Worm (Caenorhabditis elegans) whole organism, L4 larva: ENCODE data around the gene sdz-10.

Experiments
- D1046.2 ChIP-seq: fragments of 200-800 bp; sonication (Bioruptor generic); IDR thresholded peaks from 2 replicates; pipeline ENCODE4 v1.3.6; 2022; ENCODE audit warnings: missing genetic modification characterization, missing compliant biosample characterization
- F26F4.8 ChIP-seq: fragments of 200-800 bp; sonication (Bioruptor generic); conservative IDR thresholded peaks from 2 replicates; pipeline ENCODE4 v1.3.6; 2022; ENCODE audit warnings: missing genetic modification characterization, missing compliant biosample characterization
- F44E2.7 ChIP-seq: fragments of 200-800 bp; sonication (Bioruptor generic); IDR thresholded peaks from 2 replicates; pipeline ENCODE4 v2.1.2; 2022; ENCODE audit warnings: missing genetic modification characterization, missing compliant biosample characterization
- T20F7.1 ChIP-seq: fragments of 200-800 bp; sonication (Bioruptor generic); optimal IDR thresholded peaks from 2 replicates; lab custom pipeline; 2018; ENCODE audit warnings: mild to moderate bottlenecking, missing genetic modification characterization, missing compliant biosample characterization
- Y75B8A.6 ChIP-seq: fragments of 200-800 bp; sonication (Bioruptor generic); IDR thresholded peaks from 2 replicates; pipeline ENCODE4 v1.3.6; 2022; ENCODE audit warnings: missing genetic modification reagents, missing genetic modification characterization, missing compliant biosample characterization
- ZK546.5 ChIP-seq, 2 experiments: sonication (generic microtip); optimal IDR thresholded peaks; 2 replicates each; lab custom pipeline; 2017; ENCODE audit warnings: missing biosample characterization in 2 of 2, missing genetic modification characterization in 2 of 2
- aha-1 ChIP-seq: fragments of 150-350 bp; peaks from one replicate; lab custom pipeline; 2014; ENCODE audit warnings: missing biosample characterization, missing genetic modification characterization
- aly-2 ChIP-seq: sonication (generic microtip); optimal IDR thresholded peaks from 2 replicates; lab custom pipeline; 2018; ENCODE audit warnings: missing biosample characterization, missing genetic modification characterization
- attf-4 ChIP-seq: sonication (generic microtip); optimal IDR thresholded peaks from 3 replicates; lab custom pipeline; 2017; ENCODE audit warnings: missing biosample characterization, missing genetic modification characterization
- ceh-28 ChIP-seq: fragments of 150-350 bp; optimal IDR thresholded peaks from 2 replicates; lab custom pipeline; 2014; ENCODE audit warnings: missing biosample characterization, missing genetic modification reagents, missing genetic modification characterization
- dmd-8 ChIP-seq: fragments of 200-800 bp; sonication (Bioruptor generic); IDR thresholded peaks from 2 replicates; pipeline ENCODE4 v1.3.6; 2022; ENCODE audit warnings: missing genetic modification characterization, missing compliant biosample characterization
- egl-43 ChIP-seq: fragments of 200-800 bp; sonication (Bioruptor generic); IDR thresholded peaks from 2 replicates; pipeline ENCODE4 v1.3.6; 2022; ENCODE audit warnings: missing genetic modification reagents, missing genetic modification characterization, missing compliant biosample characterization
- jun-1 ChIP-seq: fragments of 150-350 bp; optimal IDR thresholded peaks from 2 replicates; lab custom pipeline; 2014; ENCODE audit warnings: missing biosample characterization, missing genetic modification reagents, missing genetic modification characterization
- lim-7 ChIP-seq: fragments of 200-800 bp; sonication (Bioruptor generic); IDR thresholded peaks from 2 replicates; pipeline ENCODE4 v1.3.6; 2022; ENCODE audit warnings: missing genetic modification characterization, missing compliant biosample characterization
- lin-29 ChIP-seq: fragments of 200-800 bp; sonication (Bioruptor generic); IDR thresholded peaks from 2 replicates; pipeline ENCODE4 v1.3.6; 2022; ENCODE audit warnings: missing genetic modification reagents, missing genetic modification characterization, missing compliant biosample characterization
- lin-39 ChIP-seq: fragments of 150-350 bp; optimal IDR thresholded peaks from 2 replicates; lab custom pipeline; 2014; ENCODE audit warnings: missing biosample characterization, missing genetic modification reagents, missing genetic modification characterization
- lsy-2 ChIP-seq, 2 experiments: fragments of 150-350 bp in 1 of 2; sonication (generic microtip) in 1 of 2; optimal IDR thresholded peaks; 2 replicates each; lab custom pipeline; 2014 to 2017; ENCODE audit warnings: missing biosample characterization in 2 of 2, missing genetic modification characterization in 2 of 2
- madf-5 ChIP-seq, 2 experiments: fragments of 200-800 bp; sonication (Bioruptor generic); IDR thresholded peaks; 2 replicates each; pipeline ENCODE4 v1.3.6; 2022; ENCODE audit warnings: missing compliant biosample characterization in 2 of 2, missing genetic modification characterization in 2 of 2
- madf-9 ChIP-seq: fragments of 200-800 bp; sonication (Bioruptor generic); conservative IDR thresholded peaks from 2 replicates; pipeline ENCODE4 v1.3.6; 2022; ENCODE audit warnings: missing genetic modification reagents, missing genetic modification characterization, missing compliant biosample characterization
- mdl-1 ChIP-seq, 2 experiments: fragments of 150-350 bp in 1 of 2; sonication (generic microtip) in 1 of 2; optimal IDR thresholded peaks; 2 replicates each; lab custom pipeline; 2014 to 2017; ENCODE audit warnings: missing biosample characterization in 2 of 2, missing genetic modification characterization in 2 of 2
- mdt-29 ChIP-seq: fragments of 200-800 bp; sonication (Bioruptor generic); IDR thresholded peaks from 2 replicates; pipeline ENCODE4 v1.3.6; 2022; ENCODE audit warnings: missing genetic modification reagents, missing genetic modification characterization, missing compliant biosample characterization
- mep-1 ChIP-seq: fragments of 150-350 bp; sonication (generic microtip); optimal IDR thresholded peaks from 3 replicates; lab custom pipeline; 2014; ENCODE audit warnings: missing biosample characterization, missing genetic modification characterization
- mxl-3 ChIP-seq: fragments of 200-800 bp; sonication (Bioruptor generic); optimal IDR thresholded peaks from 2 replicates; lab custom pipeline; 2018; ENCODE audit warnings: mild to moderate bottlenecking, missing genetic modification characterization, missing compliant biosample characterization
- nhr-10 ChIP-seq: fragments of 150-350 bp; optimal IDR thresholded peaks from 2 replicates; lab custom pipeline; 2014; ENCODE audit warnings: missing biosample characterization, missing genetic modification characterization
- nhr-25 ChIP-seq: sonication (generic microtip); optimal IDR thresholded peaks from 2 replicates; lab custom pipeline; 2017; ENCODE audit warnings: missing genetic modification characterization, mild to moderate bottlenecking, missing compliant biosample characterization, antibody characterized with exemption, moderate library complexity, borderline replicate concordance; ENCODE audit not compliant: insufficient read depth
- nhr-28 ChIP-seq: fragments of 150-350 bp; optimal IDR thresholded peaks from 2 replicates; lab custom pipeline; 2014; ENCODE audit warnings: missing biosample characterization, missing genetic modification characterization
- nhr-41 ChIP-seq: fragments of 200-800 bp; sonication (Bioruptor generic); IDR thresholded peaks from 2 replicates; pipeline ENCODE4 v1.3.6; 2022; ENCODE audit warnings: missing genetic modification reagents, missing genetic modification characterization, missing compliant biosample characterization
- nhr-48 ChIP-seq: sonication (generic microtip); optimal IDR thresholded peaks from 2 replicates; lab custom pipeline; 2016; ENCODE audit warnings: mild to moderate bottlenecking, missing genetic modification characterization, missing compliant biosample characterization
- php-3 ChIP-seq: fragments of 200-800 bp; sonication (Bioruptor generic); IDR thresholded peaks from 2 replicates; pipeline ENCODE4 v1.3.6; 2022; ENCODE audit warnings: missing genetic modification reagents, missing genetic modification characterization, missing compliant biosample characterization
- rbr-2 ChIP-seq: sonication (generic microtip); optimal IDR thresholded peaks from 2 replicates; lab custom pipeline; 2016; ENCODE audit warnings: missing genotype, missing genetic modification characterization, missing compliant biosample characterization
- saeg-2 ChIP-seq: fragments of 200-800 bp; sonication (Bioruptor generic); IDR thresholded peaks from 2 replicates; pipeline ENCODE4 v1.3.6; 2022; ENCODE audit warnings: missing genetic modification reagents, missing genetic modification characterization, missing compliant biosample characterization
- set-16 ChIP-seq: fragments of 200-800 bp; sonication (Bioruptor generic); IDR thresholded peaks from 2 replicates; pipeline ENCODE4 v1.3.6; 2022; ENCODE audit warnings: missing genetic modification reagents, missing genetic modification characterization, missing compliant biosample characterization
- tag-97 ChIP-seq: fragments of 200-800 bp; sonication (Bioruptor generic); IDR thresholded peaks from 2 replicates; pipeline ENCODE4 v1.3.6; 2022; ENCODE audit warnings: missing genetic modification characterization, missing compliant biosample characterization
- unc-62 ChIP-seq, 3 experiments: fragments of 150-350 bp in 1 of 3; sonication (generic microtip); optimal IDR thresholded peaks in 2 of 3; peaks in 1 of 3; 1 replicate in 1 of 3; 2 replicates in 2 of 3; lab custom pipeline; 2014 to 2017; ENCODE audit warnings: missing biosample characterization in 3 of 3, missing genetic modification characterization in 3 of 3, missing genetic modification reagents in 3 of 3, missing genotype in 1 of 3
- vab-7 ChIP-seq: fragments of 200-800 bp; sonication (Bioruptor generic); IDR thresholded peaks from 2 replicates; pipeline ENCODE4 v1.3.6; 2022; ENCODE audit warnings: missing genetic modification reagents, missing genetic modification characterization, missing compliant biosample characterization
- zag-1 ChIP-seq: fragments of 150-350 bp; optimal IDR thresholded peaks from 2 replicates; lab custom pipeline; 2014; ENCODE audit warnings: missing biosample characterization, missing genetic modification characterization
- zfp-2 ChIP-seq: sonication (generic microtip); optimal IDR thresholded peaks from 2 replicates; lab custom pipeline; 2016; ENCODE audit warnings: mild to moderate bottlenecking, missing genetic modification characterization, missing compliant biosample characterization
- zip-11 ChIP-seq: fragments of 200-800 bp; sonication (Bioruptor generic); IDR thresholded peaks from 2 replicates; pipeline ENCODE4 v1.3.6; 2022; ENCODE audit warnings: missing genetic modification characterization, missing compliant biosample characterization
- ztf-7 ChIP-seq: fragments of 150-350 bp; optimal IDR thresholded peaks from 2 replicates; lab custom pipeline; 2014; ENCODE audit warnings: missing biosample characterization, missing genetic modification characterization

The sdz-10 gene

DNA sequence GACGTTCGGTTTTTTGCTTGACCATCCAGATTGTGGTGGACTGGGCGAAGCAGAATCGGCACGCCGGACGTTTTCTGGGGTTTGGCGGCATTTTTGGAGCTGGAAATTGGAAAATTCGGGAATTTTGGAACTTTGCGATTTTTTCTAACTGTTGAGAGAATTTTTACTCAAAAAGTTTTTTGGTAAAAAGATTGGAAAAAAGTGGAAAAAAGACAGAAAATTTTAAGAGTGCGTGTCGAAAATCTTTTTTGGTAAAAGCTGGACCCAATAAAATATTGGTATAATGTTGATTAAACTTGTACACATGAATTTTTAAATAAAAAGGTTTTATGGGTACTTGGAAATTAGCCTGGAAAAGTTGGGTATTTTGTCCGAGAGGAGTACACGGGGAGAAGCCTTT lies 29.8 kb downstream of the sdz-10 start, which contains the start of gene T05A8.7:
TSS of gene T05A8.7 (minus strand) at position 101 of the 400 bp plus-strand sequence.
- peak in 1 of 2 experiments; percentile 51 for TF ChIP-seq unc-62 (GFP tag; optimal IDR thresholded peaks at IDR 0.05 in 1 of 2; lab: Kevin White, UChicago)
- TF ChIP-seq unc-62 (tag; optimal IDR thresholded peaks at IDR 0.05; lab: Kevin White, UChicago), result no peak
- no peak for TF ChIP-seq nhr-48
- TF ChIP-seq mdt-29 (GFP tag; lab: Robert Waterston, UW), result no peak
- TF ChIP-seq nhr-28 (tag; lab: Kevin White, UChicago), result no peak
- TF ChIP-seq, all 104 proteins: peak for 1

ce11 chrII:2741405-2741804 lies 30.7 kb downstream of the sdz-10 start:
- no peak for TF ChIP-seq mxl-3 (GFP tag; lab: Kevin White, UChicago)
- TF ChIP-seq aha-1 (tag; lab: Kevin White, UChicago), result peak; percentile 16
- 0 out of 2 replicates have a peak, but pooled peaks have one; percentile 24 for TF ChIP-seq saeg-2
- peak; percentile 96 for TF ChIP-seq set-16 (GFP tag; lab: Robert Waterston, UW)
- no peak for TF ChIP-seq ceh-28
- TF ChIP-seq egl-43, result no peak
- TF ChIP-seq madf-5 (GFP tag; IDR thresholded peaks at IDR 0.05; lab: Robert Waterston, UW), result no peak
- TF ChIP-seq, all 104 proteins: peak for 3

ce11 chrII:2739619-2740018 lies 32.4 kb downstream of the sdz-10 start, which contains the start of gene T05A8.6:
Gene T05A8.6, minus strand, starts transcription at chrII:2739719.
- TF ChIP-seq F44E2.7 (GFP tag; lab: Robert Waterston, UW), result no peak
- no peak for TF ChIP-seq ZK546.5 (tag; optimal IDR thresholded peaks at IDR 0.05; lab: Kevin White, UChicago)
- TF ChIP-seq mep-1 (tag; lab: Kevin White, UChicago), result no peak
- TF ChIP-seq mdl-1 (tag; optimal IDR thresholded peaks at IDR 0.05; lab: Kevin White, UChicago), result no peak
- no peak for TF ChIP-seq jun-1 (tag; lab: Kevin White, UChicago)
- no peak for TF ChIP-seq mxl-3 (GFP tag; lab: Kevin White, UChicago)
- TF ChIP-seq, all 104 proteins: peak for 0

ce11 chrII:2736938-2737337 lies 35.1 kb downstream of the sdz-10 start:
- TF ChIP-seq php-3 (GFP tag; lab: Robert Waterston, UW) (0 out of 2 replicates have a peak, but pooled peaks have one; percentile 12), lim-7 (GFP tag; lab: Robert Waterston, UW) (peak; percentile 34; the same call in 1 of the 2 replicates), set-16 (GFP tag; lab: Robert Waterston, UW) (peak; percentile 82), ceh-28 (no peak), lin-29 (GFP tag; lab: Robert Waterston, UW) (0 out of 2 replicates have a peak, but pooled peaks have one; percentile 19)

DNA sequence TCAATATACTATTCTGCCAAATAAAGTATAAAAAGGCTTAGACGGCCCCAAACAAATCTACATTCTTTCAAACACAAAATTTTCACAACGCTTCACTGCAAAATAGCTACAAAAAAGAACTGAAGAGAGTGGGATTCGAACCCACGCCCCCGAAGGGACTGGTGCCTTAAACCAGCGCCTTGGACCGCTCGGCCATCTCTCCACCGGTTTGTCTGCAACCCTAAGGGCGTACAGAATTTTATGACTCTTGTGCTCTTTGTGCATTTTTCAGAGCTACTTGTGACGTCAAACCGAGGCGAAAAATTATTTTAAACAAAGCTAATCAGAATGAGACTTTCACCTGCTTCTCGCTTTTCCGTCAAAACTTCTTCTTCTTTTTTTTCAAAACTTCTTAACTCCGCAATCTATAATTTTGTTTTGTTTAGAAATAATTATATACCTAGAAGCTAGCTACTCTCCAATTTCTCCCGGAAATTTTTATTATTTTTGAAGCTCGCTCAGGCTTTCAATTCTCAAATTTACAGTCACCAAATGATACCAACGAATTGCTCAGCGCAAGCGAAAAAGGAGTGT lies 35.8 kb downstream of the sdz-10 start, which contains the start of gene T05A8.8:
TSS of gene T05A8.8 (plus strand) at position 523 of the 573 bp plus-strand sequence.
- TF ChIP-seq Y75B8A.6 (GFP tag; lab: Robert Waterston, UW) (0 out of 2 replicates have a peak, but pooled peaks have one; percentile 34), nhr-10 (tag; lab: Kevin White, UChicago) (no peak), attf-4 (tag; lab: Kevin White, UChicago) (no peak), tag-97 (GFP tag; lab: Robert Waterston, UW) (no peak), ztf-7 (tag; lab: Kevin White, UChicago) (no peak), madf-9 (0 out of 2 replicates have a peak, but pooled peaks have one; percentile 15), set-16 (GFP tag; lab: Robert Waterston, UW) (no peak), zfp-2 (tag; lab: Kevin White, UChicago) (no peak), lsy-2 (tag; optimal IDR thresholded peaks at IDR 0.05; lab: Kevin White, UChicago) (no peak), zag-1 (no peak), aly-2 (no peak), lim-7 (GFP tag; lab: Robert Waterston, UW) (0 out of 2 replicates have a peak, but pooled peaks have one; percentile 48), unc-62 (GFP tag; optimal IDR thresholded peaks at IDR 0.05 in 1 of 2; lab: Kevin White, UChicago) (peak in 1 of 2 experiments; percentile 51), unc-62 (tag; optimal IDR thresholded peaks at IDR 0.05; lab: Kevin White, UChicago) (no peak), dmd-8 (GFP tag; lab: Robert Waterston, UW) (0 out of 2 replicates have a peak, but pooled peaks have one; percentile 5), nhr-41 (GFP tag; lab: Robert Waterston, UW) (no peak), vab-7 (GFP tag; lab: Robert Waterston, UW) (0 out of 2 replicates have a peak, but pooled peaks have one; percentile 35), F26F4.8 (GFP tag; lab: Robert Waterston, UW) (peak; percentile 70; the same call in 1 of the 2 replicates), egl-43 (peak; percentile 67), madf-5 (GFP tag; IDR thresholded peaks at IDR 0.05; lab: Robert Waterston, UW) (0 out of 4 replicates have a peak, but pooled peaks have one; percentile 27 to 41), rbr-2 (no peak), zip-11 (GFP tag; lab: Robert Waterston, UW) (no peak), nhr-25 (tag; lab: Kevin White, UChicago) (no peak), T20F7.1 (GFP tag; lab: Kevin White, UChicago) (no peak), lin-39 (no peak), D1046.2 (0 out of 2 replicates have a peak, but pooled peaks have one; percentile 36)
- TF ChIP-seq, all 104 proteins: peak for 10
